Worm (Caenorhabditis elegans) whole organism, L2 larva: ENCODE results near the gene Y37E11AL.1.

Source experiments
- F13H6.1 ChIP-seq: sonication (generic microtip); optimal IDR thresholded peaks from 2 replicates; lab custom pipeline; 2016; ENCODE audit warnings: missing genetic modification characterization, missing compliant biosample characterization
- Y55F3AM.14 ChIP-seq: fragments of 200-800 bp; sonication (Bioruptor generic); optimal IDR thresholded peaks from 2 replicates; lab custom pipeline; 2018; ENCODE audit warnings: mild to moderate bottlenecking, missing genetic modification characterization, missing compliant biosample characterization
- aly-2 ChIP-seq: fragments of 150-350 bp; optimal IDR thresholded peaks from 2 replicates; lab custom pipeline; 2014; ENCODE audit warnings: missing biosample characterization, missing genetic modification characterization
- ama-1 ChIP-seq: fragments of 150-350 bp; optimal IDR thresholded peaks from 2 replicates; lab custom pipeline; 2018; ENCODE audit warnings: inconsistent platforms
- blmp-1 ChIP-seq: sonication (generic microtip); optimal IDR thresholded peaks from 2 replicates; lab custom pipeline; 2017; ENCODE audit warnings: missing genetic modification characterization, mild to moderate bottlenecking, missing compliant biosample characterization, antibody characterized with exemption, moderate library complexity; ENCODE audit not compliant: insufficient read depth
- ceh-82 ChIP-seq: fragments of 150-350 bp; optimal IDR thresholded peaks from 2 replicates; lab custom pipeline; 2014; ENCODE audit warnings: missing biosample characterization, missing genetic modification characterization
- crh-2 ChIP-seq: sonication (generic microtip); optimal IDR thresholded peaks from 2 replicates; lab custom pipeline; 2017; ENCODE audit warnings: missing biosample characterization, missing genetic modification characterization
- egl-27 ChIP-seq: sonication (generic microtip); optimal IDR thresholded peaks from 3 replicates; lab custom pipeline; 2017; ENCODE audit warnings: missing biosample characterization, missing genetic modification reagents, missing genetic modification characterization
- elt-1 ChIP-seq: fragments of 150-350 bp; optimal IDR thresholded peaks from 2 replicates; lab custom pipeline; 2014; ENCODE audit warnings: missing biosample characterization, missing genetic modification characterization
- elt-3 ChIP-seq: sonication (generic microtip); optimal IDR thresholded peaks from 2 replicates; lab custom pipeline; 2017; ENCODE audit warnings: missing biosample characterization, missing genetic modification characterization
- fos-1 ChIP-seq: fragments of 150-350 bp; optimal IDR thresholded peaks from 2 replicates; lab custom pipeline; 2014; ENCODE audit warnings: missing biosample characterization, missing genetic modification characterization
- gmeb-1 ChIP-seq: fragments of 150-350 bp; optimal IDR thresholded peaks from 2 replicates; lab custom pipeline; 2014; ENCODE audit warnings: missing biosample characterization, missing genetic modification characterization
- lin-11 ChIP-seq: fragments of 150-350 bp; sonication (generic microtip); optimal IDR thresholded peaks from 2 replicates; lab custom pipeline; 2014; ENCODE audit warnings: missing biosample characterization, missing genetic modification characterization, inconsistent platforms, mixed read lengths
- lin-13 ChIP-seq: fragments of 150-350 bp; optimal IDR thresholded peaks from 2 replicates; lab custom pipeline; 2014; ENCODE audit warnings: missing biosample characterization, missing genetic modification reagents, missing genetic modification characterization
- lin-39 ChIP-seq: fragments of 150-350 bp; optimal IDR thresholded peaks from 2 replicates; lab custom pipeline; 2014; ENCODE audit warnings: missing biosample characterization, missing genetic modification reagents, missing genetic modification characterization
- lsy-2 ChIP-seq, 2 experiments: fragments of 150-350 bp in 1 of 2; sonication (generic microtip) in 1 of 2; optimal IDR thresholded peaks; 2 replicates each; lab custom pipeline; 2014 to 2017; ENCODE audit warnings: missing biosample characterization in 2 of 2, missing genetic modification characterization in 2 of 2
- mab-5 ChIP-seq: fragments of 150-350 bp; optimal IDR thresholded peaks from 2 replicates; lab custom pipeline; 2014; ENCODE audit warnings: missing biosample characterization, missing genetic modification characterization
- mdl-1 ChIP-seq, 2 experiments: fragments of 150-350 bp in 1 of 2; sonication (generic microtip) in 1 of 2; optimal IDR thresholded peaks; 2 replicates each; lab custom pipeline; 2017; ENCODE audit warnings: missing biosample characterization in 2 of 2, missing genetic modification characterization in 2 of 2
- nhr-10 ChIP-seq: sonication (generic microtip); optimal IDR thresholded peaks from 2 replicates; lab custom pipeline; 2017; ENCODE audit warnings: missing biosample characterization, missing genetic modification characterization
- nhr-12 ChIP-seq: fragments of 150-350 bp; optimal IDR thresholded peaks from 2 replicates; lab custom pipeline; 2014; ENCODE audit warnings: missing biosample characterization, missing genetic modification characterization
- nhr-23 ChIP-seq: fragments of 150-350 bp; optimal IDR thresholded peaks from 2 replicates; lab custom pipeline; 2014; ENCODE audit warnings: missing biosample characterization, missing genetic modification reagents, missing genetic modification characterization
- nhr-237 ChIP-seq: fragments of 150-350 bp; optimal IDR thresholded peaks from 2 replicates; lab custom pipeline; 2014; ENCODE audit warnings: missing biosample characterization, missing genetic modification characterization
- nhr-6 ChIP-seq: fragments of 150-350 bp; optimal IDR thresholded peaks from 2 replicates; lab custom pipeline; 2014; ENCODE audit warnings: missing biosample characterization, missing genetic modification characterization
- peb-1 ChIP-seq: fragments of 150-350 bp; optimal IDR thresholded peaks from 2 replicates; lab custom pipeline; 2014; ENCODE audit warnings: missing biosample characterization, missing genetic modification characterization
- sem-4 ChIP-seq: fragments of 150-350 bp; optimal IDR thresholded peaks from 2 replicates; lab custom pipeline; 2014; ENCODE audit warnings: missing biosample characterization, missing genetic modification reagents, missing genetic modification characterization
- skn-1 ChIP-seq: sonication (generic microtip); optimal IDR thresholded peaks from 2 replicates; lab custom pipeline; 2017; ENCODE audit warnings: missing biosample characterization, missing genetic modification characterization
- sma-3 ChIP-seq: sonication (generic microtip); optimal IDR thresholded peaks from 2 replicates; lab custom pipeline; 2016; ENCODE audit warnings: missing genetic modification reagents, missing genetic modification characterization, missing compliant biosample characterization
- sma-9 ChIP-seq, 2 experiments: fragments of 150-350 bp in 1 of 2; sonication (generic microtip) in 1 of 2; optimal IDR thresholded peaks; 2 replicates each; lab custom pipeline; 2014 to 2016; ENCODE audit warnings: missing genetic modification characterization in 2 of 2, mild to moderate bottlenecking in 1 of 2, missing biosample characterization in 1 of 2, missing compliant biosample characterization in 1 of 2, missing genetic modification reagents in 1 of 2, moderate library complexity in 1 of 2
- snpc-4 ChIP-seq: fragments of 150-350 bp; optimal IDR thresholded peaks from 2 replicates; lab custom pipeline; 2014; ENCODE audit warnings: missing biosample characterization, missing genetic modification characterization
- unc-62 ChIP-seq: fragments of 150-350 bp; optimal IDR thresholded peaks from 2 replicates; lab custom pipeline; 2014; ENCODE audit warnings: missing biosample characterization, missing genetic modification reagents, missing genetic modification characterization
- zag-1 ChIP-seq: fragments of 150-350 bp; optimal IDR thresholded peaks from 2 replicates; lab custom pipeline; 2014; ENCODE audit warnings: missing biosample characterization, missing genetic modification characterization
- ztf-1 ChIP-seq: fragments of 200-800 bp; sonication (Bioruptor generic); conservative IDR thresholded peaks from 2 replicates; pipeline ENCODE4 v1.3.6; 2022; ENCODE audit warnings: missing genetic modification characterization, missing compliant biosample characterization
- ztf-4 ChIP-seq: fragments of 150-350 bp; optimal IDR thresholded peaks from 2 replicates; lab custom pipeline; 2014; ENCODE audit warnings: missing biosample characterization, missing genetic modification characterization

The Y37E11AL.1 gene

DNA sequence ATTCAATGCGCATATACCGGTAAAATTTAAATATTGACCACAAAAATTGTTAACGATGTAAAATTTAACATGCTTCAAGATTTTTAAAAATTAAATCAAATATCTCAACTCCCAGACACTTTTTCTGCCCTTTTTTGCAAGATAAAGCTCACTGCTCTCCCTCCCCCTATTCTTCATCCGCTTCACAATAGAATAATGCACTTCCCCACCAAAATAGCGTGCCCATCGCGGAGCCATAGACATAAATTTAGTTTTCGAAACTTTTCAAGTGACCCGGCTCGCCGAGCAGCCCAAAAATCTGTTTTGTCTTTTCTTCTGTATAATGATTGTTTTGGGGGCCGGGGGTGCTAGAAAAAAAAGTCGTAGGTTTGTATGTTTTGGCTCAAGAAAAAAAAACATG is 41.5 kb upstream of the Y37E11AL.1 start:
- TF ChIP-seq lin-11 (tag; lab: Kevin White, UChicago) (no peak), crh-2 (no peak), F13H6.1 (tag; lab: Kevin White, UChicago) (no peak)

DNA sequence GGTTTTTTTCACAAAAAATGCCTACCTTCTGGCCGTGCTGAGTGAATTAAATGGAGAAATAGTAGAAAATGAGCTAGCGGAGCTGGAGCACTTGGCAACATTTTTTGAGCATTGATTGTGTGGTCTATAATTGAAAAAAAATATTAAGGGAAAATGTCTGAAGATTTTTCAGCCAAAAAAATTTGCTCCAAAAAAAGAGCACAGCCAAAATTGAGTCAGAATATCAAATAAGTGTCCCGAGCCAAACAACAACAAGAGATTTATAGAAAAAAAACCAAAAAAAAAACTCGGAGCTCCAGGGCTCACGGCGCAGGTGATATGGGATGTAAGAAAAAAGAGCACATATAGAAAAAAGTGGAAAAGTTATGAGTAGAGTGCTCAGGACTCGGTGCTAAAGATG is 40.7 kb upstream of the Y37E11AL.1 start, which contains the start of gene fmil-1:
TSS of gene fmil-1 (minus strand) at position 101 of the 400 bp plus-strand sequence.
- TF ChIP-seq mab-5 (tag; lab: Kevin White, UChicago) (no peak), blmp-1 (no peak), lin-11 (tag; lab: Kevin White, UChicago) (no peak), sem-4 (tag; lab: Kevin White, UChicago) (no peak), lin-13 (GFP tag; lab: Kevin White, UChicago) (no peak), F13H6.1 (tag; lab: Kevin White, UChicago) (no peak), sma-9 (GFP tag; optimal IDR thresholded peaks at IDR 0.05; lab: Kevin White, UChicago) (no peak), sma-9 (tag; optimal IDR thresholded peaks at IDR 0.05; lab: Kevin White, UChicago) (no peak), zag-1 (tag; lab: Kevin White, UChicago) (no peak), fos-1 (tag; lab: Kevin White, UChicago) (no peak), skn-1 (tag; lab: Kevin White, UChicago) (no peak), snpc-4 (tag; lab: Kevin White, UChicago) (no peak), ztf-4 (tag; lab: Kevin White, UChicago) (no peak), lsy-2 (tag; optimal IDR thresholded peaks at IDR 0.05; lab: Kevin White, UChicago) (no peak), gmeb-1 (tag; lab: Kevin White, UChicago) (no peak), nhr-10 (tag; lab: Kevin White, UChicago) (no peak), unc-62 (GFP tag; lab: Kevin White, UChicago) (no peak)

DNA sequence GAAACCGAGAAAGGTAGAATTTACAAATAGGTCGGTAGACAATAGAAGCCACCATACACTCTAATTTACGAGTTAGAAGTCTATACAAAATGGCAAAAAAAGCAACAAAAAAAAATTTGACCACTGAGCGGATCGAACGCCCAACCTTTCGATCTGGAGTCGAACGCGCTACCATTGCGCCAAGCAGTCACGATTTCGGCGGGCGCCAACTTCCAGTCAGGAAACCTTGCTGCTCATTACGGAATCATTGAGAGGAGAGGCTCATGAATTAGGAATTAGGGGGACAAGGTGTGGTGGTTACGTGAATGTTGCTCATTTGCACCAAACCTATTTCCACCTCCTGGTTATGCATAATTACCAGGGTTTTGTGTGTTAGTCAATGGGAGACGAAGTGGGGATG is 27.5 kb upstream of the Y37E11AL.1 start:
- TF ChIP-seq mdl-1 (tag; optimal IDR thresholded peaks at IDR 0.05; lab: Kevin White, UChicago) (no peak), elt-3 (tag; lab: Kevin White, UChicago) (no peak), lin-13 (GFP tag; lab: Kevin White, UChicago) (no peak), sem-4 (tag; lab: Kevin White, UChicago) (no peak), gmeb-1 (tag; lab: Kevin White, UChicago) (no peak), snpc-4 (tag; lab: Kevin White, UChicago) (no peak), Y55F3AM.14 (no peak), elt-1 (tag; lab: Kevin White, UChicago) (no peak), sma-9 (GFP tag; optimal IDR thresholded peaks at IDR 0.05; lab: Kevin White, UChicago) (no peak), sma-9 (tag; optimal IDR thresholded peaks at IDR 0.05; lab: Kevin White, UChicago) (no peak), blmp-1 (no peak), skn-1 (tag; lab: Kevin White, UChicago) (no peak), F13H6.1 (tag; lab: Kevin White, UChicago) (no peak), aly-2 (tag; lab: Kevin White, UChicago) (no peak), nhr-23 (tag; lab: Kevin White, UChicago) (no peak), ztf-4 (tag; lab: Kevin White, UChicago) (no peak), nhr-6 (tag; lab: Kevin White, UChicago) (no peak), peb-1 (tag; lab: Kevin White, UChicago) (no peak)

DNA sequence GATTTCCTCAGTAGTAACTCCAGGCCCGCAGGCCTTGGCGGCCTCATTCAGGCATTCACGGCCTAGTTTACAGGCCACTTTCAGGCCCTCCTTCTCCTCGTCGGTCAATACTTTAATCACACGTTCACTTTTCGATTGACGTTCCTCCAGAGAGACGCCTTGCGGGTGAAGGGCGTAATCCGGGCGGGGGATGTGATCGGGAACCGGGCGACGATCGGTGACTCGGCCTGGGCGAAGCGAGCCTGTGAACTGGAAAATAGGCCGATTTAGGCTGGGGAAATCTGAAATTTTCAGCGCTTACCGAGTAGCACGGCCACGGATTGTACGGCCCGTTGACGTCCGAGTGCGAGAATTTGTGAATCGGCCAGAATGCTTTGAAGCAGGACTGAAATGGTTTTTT is 23.0 kb upstream of the Y37E11AL.1 start:
- TF ChIP-seq blmp-1 = no peak
- TF ChIP-seq snpc-4 (tag; lab: Kevin White, UChicago) = no peak
- no peak for TF ChIP-seq lin-39 (tag; lab: Kevin White, UChicago)
- no peak for TF ChIP-seq ama-1
- TF ChIP-seq egl-27 = no peak
- TF ChIP-seq Y55F3AM.14 = no peak
- TF ChIP-seq ztf-1 = no peak
- no peak for TF ChIP-seq lin-11 (tag; lab: Kevin White, UChicago)
- TF ChIP-seq gmeb-1 (tag; lab: Kevin White, UChicago) = no peak
- no peak for TF ChIP-seq ceh-82 (tag; lab: Kevin White, UChicago)
- TF ChIP-seq skn-1 (tag; lab: Kevin White, UChicago) = no peak
- TF ChIP-seq sem-4 (tag; lab: Kevin White, UChicago) = no peak
- TF ChIP-seq nhr-237 (tag; lab: Kevin White, UChicago) = no peak
- no peak for TF ChIP-seq sma-3
- no peak for TF ChIP-seq F13H6.1 (tag; lab: Kevin White, UChicago)
- TF ChIP-seq fos-1 (tag; lab: Kevin White, UChicago) = no peak
- TF ChIP-seq nhr-12 (tag; lab: Kevin White, UChicago) = no peak
- TF ChIP-seq lin-13 (GFP tag; lab: Kevin White, UChicago) = no peak
- TF ChIP-seq nhr-10 (tag; lab: Kevin White, UChicago) = no peak
- no peak for TF ChIP-seq aly-2 (tag; lab: Kevin White, UChicago)
